Worm (Caenorhabditis elegans) whole organism, L1 larva: Measurements from ENCODE around the gene K01D12.20.
A peak's percentile ranks its signal among the peaks of the same experiment; 100 is the strongest.

Experiments used
- ceh-8 ChIP-seq: fragments of 200-800 bp; sonication (Bioruptor generic); optimal IDR thresholded peaks from 2 replicates; lab custom pipeline; 2018; ENCODE audit warnings: mild to moderate bottlenecking, missing genetic modification characterization, moderate library complexity, missing compliant biosample characterization
- dsc-1 ChIP-seq: sonication (generic microtip); optimal IDR thresholded peaks from 2 replicates; lab custom pipeline; 2016; ENCODE audit warnings: mild to moderate bottlenecking, missing genetic modification characterization, missing compliant biosample characterization
- efl-1 ChIP-seq, 4 experiments: fragments of 150-350 bp; optimal IDR thresholded peaks in 3 of 4; peaks in 1 of 4; 1 replicate in 1 of 4; 2 replicates in 3 of 4; lab custom pipeline; 2014; ENCODE audit warnings: missing biosample characterization in 2 of 4, missing genetic modification characterization in 2 of 4, missing genetic modification reagents in 2 of 4
- egl-27 ChIP-seq, 2 experiments: fragments of 150-350 bp in 1 of 2; sonication (generic microtip); optimal IDR thresholded peaks; 3 replicates each; lab custom pipeline; 2017 to 2018; ENCODE audit warnings: missing biosample characterization in 2 of 2, missing genetic modification characterization in 2 of 2, missing genetic modification reagents in 2 of 2
- elt-2 ChIP-seq: sonication (generic microtip); optimal IDR thresholded peaks from 2 replicates; lab custom pipeline; 2016; ENCODE audit warnings: missing genetic modification characterization, mild to moderate bottlenecking, inconsistent platforms, missing compliant biosample characterization, missing genetic modification reagents
- fkh-10 ChIP-seq: sonication (generic microtip); optimal IDR thresholded peaks from 2 replicates; lab custom pipeline; 2017; ENCODE audit warnings: missing biosample characterization, missing genetic modification reagents, missing genetic modification characterization
- fkh-4 ChIP-seq: sonication (generic microtip); optimal IDR thresholded peaks from 2 replicates; lab custom pipeline; 2016; ENCODE audit warnings: missing compliant biosample characterization, missing genetic modification characterization, borderline replicate concordance
- fos-1 ChIP-seq: fragments of 150-350 bp; optimal IDR thresholded peaks from 2 replicates; lab custom pipeline; 2014; ENCODE audit warnings: missing biosample characterization, missing genetic modification characterization
- hlh-17 ChIP-seq: fragments of 200-800 bp; sonication (Bioruptor generic); optimal IDR thresholded peaks from 2 replicates; lab custom pipeline; 2018; ENCODE audit warnings: missing genetic modification characterization, mild to moderate bottlenecking, missing compliant biosample characterization, moderate library complexity, borderline replicate concordance
- hlh-4 ChIP-seq: sonication (generic microtip); optimal IDR thresholded peaks from 2 replicates; lab custom pipeline; 2016; ENCODE audit warnings: mild to moderate bottlenecking, missing genetic modification characterization, missing compliant biosample characterization
- lin-14 ChIP-seq: fragments of 200-800 bp; sonication (Bioruptor generic); optimal IDR thresholded peaks from 2 replicates; lab custom pipeline; 2018; ENCODE audit warnings: mild to moderate bottlenecking, missing genetic modification characterization, moderate library complexity, missing compliant biosample characterization
- lin-35 ChIP-seq, 2 experiments: fragments of 150-350 bp; optimal IDR thresholded peaks; 2 replicates each; lab custom pipeline; 2014; ENCODE audit warnings: missing biosample characterization in 2 of 2, missing genetic modification characterization in 2 of 2, missing genetic modification reagents in 2 of 2
- lsy-2 ChIP-seq, 2 experiments: fragments of 150-350 bp; optimal IDR thresholded peaks; 2 replicates each; lab custom pipeline; 2014; ENCODE audit warnings: missing biosample characterization in 2 of 2, missing genetic modification characterization in 2 of 2
- mdl-1 ChIP-seq, 2 experiments: fragments of 150-350 bp; optimal IDR thresholded peaks; 2 replicates each; lab custom pipeline; 2014 to 2017; ENCODE audit warnings: missing biosample characterization in 2 of 2, missing genetic modification characterization in 2 of 2, inconsistent platforms in 1 of 2
- mef-2 ChIP-seq: fragments of 150-350 bp; optimal IDR thresholded peaks from 2 replicates; lab custom pipeline; 2014; ENCODE audit warnings: missing biosample characterization, missing genetic modification characterization
- mep-1 ChIP-seq: fragments of 150-350 bp; optimal IDR thresholded peaks from 2 replicates; lab custom pipeline; 2014; ENCODE audit warnings: missing biosample characterization, missing genetic modification characterization
- nhr-11 ChIP-seq: fragments of 150-350 bp; optimal IDR thresholded peaks from 2 replicates; lab custom pipeline; 2014; ENCODE audit warnings: missing biosample characterization, missing genetic modification characterization
- nhr-20 ChIP-seq: sonication (generic microtip); optimal IDR thresholded peaks from 2 replicates; lab custom pipeline; 2016; ENCODE audit warnings: mild to moderate bottlenecking, missing genetic modification characterization, missing compliant biosample characterization
- nhr-28 ChIP-seq: fragments of 150-350 bp; optimal IDR thresholded peaks from 2 replicates; lab custom pipeline; 2014; ENCODE audit warnings: missing biosample characterization, missing genetic modification characterization
- nhr-47 ChIP-seq: sonication (generic microtip); optimal IDR thresholded peaks from 2 replicates; lab custom pipeline; 2016; ENCODE audit warnings: mild to moderate bottlenecking, missing genetic modification characterization, moderate library complexity, missing compliant biosample characterization
- nhr-71 ChIP-seq: sonication (generic microtip); optimal IDR thresholded peaks from 2 replicates; lab custom pipeline; 2016; ENCODE audit warnings: mild to moderate bottlenecking, missing genetic modification characterization, moderate library complexity, missing compliant biosample characterization
- nhr-76 ChIP-seq: sonication (generic microtip); optimal IDR thresholded peaks from 2 replicates; lab custom pipeline; 2017; ENCODE audit warnings: missing biosample characterization, missing genetic modification characterization
- nhr-85 ChIP-seq: sonication (generic microtip); peaks from one replicate; lab custom pipeline; 2016; ENCODE audit warnings: missing genetic modification characterization, inconsistent platforms, missing compliant biosample characterization
- pax-3 ChIP-seq: fragments of 200-800 bp; sonication (Bioruptor generic); optimal IDR thresholded peaks from 2 replicates; lab custom pipeline; 2018; ENCODE audit warnings: mild to moderate bottlenecking, missing genetic modification characterization, moderate library complexity, missing compliant biosample characterization
- pqm-1 ChIP-seq: sonication (generic microtip); optimal IDR thresholded peaks from 3 replicates; lab custom pipeline; 2017; ENCODE audit warnings: missing biosample characterization, missing genetic modification characterization
- snu-23 ChIP-seq: sonication (generic microtip); optimal IDR thresholded peaks from 2 replicates; lab custom pipeline; 2016; ENCODE audit warnings: missing genetic modification characterization, missing compliant biosample characterization
- sox-4 ChIP-seq: sonication (generic microtip); optimal IDR thresholded peaks from 2 replicates; lab custom pipeline; 2016; ENCODE audit warnings: missing genetic modification characterization, missing compliant biosample characterization
- tlp-1 ChIP-seq: fragments of 150-350 bp; optimal IDR thresholded peaks from 2 replicates; lab custom pipeline; 2014; ENCODE audit warnings: missing biosample characterization, missing genetic modification characterization
- unc-98 ChIP-seq: fragments of 200-800 bp; sonication (Bioruptor generic); IDR thresholded peaks from 2 replicates; pipeline ENCODE4 v1.3.6; 2022; ENCODE audit warnings: missing genetic modification characterization, missing compliant biosample characterization
- vab-15 ChIP-seq: sonication (generic microtip); optimal IDR thresholded peaks from 2 replicates; lab custom pipeline; 2017; ENCODE audit warnings: missing genotype, mild to moderate bottlenecking, missing genetic modification characterization, missing compliant biosample characterization
- zag-1 ChIP-seq: fragments of 150-350 bp; optimal IDR thresholded peaks from 2 replicates; lab custom pipeline; 2014; ENCODE audit warnings: missing biosample characterization, missing genetic modification characterization
- ztf-4 ChIP-seq: fragments of 150-350 bp; optimal IDR thresholded peaks from 2 replicates; lab custom pipeline; 2014; ENCODE audit warnings: missing biosample characterization, missing genetic modification characterization

K01D12.20 gene

DNA sequence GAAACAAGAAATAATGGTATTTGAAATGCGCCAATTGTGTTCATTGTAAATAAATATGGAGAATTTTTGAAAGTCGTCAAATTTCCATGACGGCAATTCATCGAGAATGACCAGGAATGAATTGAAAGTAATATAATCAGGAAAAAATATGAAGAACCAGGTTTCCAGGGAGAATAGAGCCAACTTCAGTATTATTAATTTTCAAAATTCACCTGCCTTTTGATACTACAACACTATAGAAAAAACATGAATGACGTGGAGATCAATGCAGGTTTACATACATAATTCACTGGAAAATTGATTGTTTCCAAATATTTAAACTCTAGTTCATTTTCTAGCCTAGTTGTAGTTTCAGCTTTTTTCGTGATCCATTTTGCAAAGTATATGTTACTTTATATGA lies 33.1 kb upstream of the K01D12.20 start, which contains the start of gene srh-25:
srh-25 (minus strand) TSS at position 101 of the 400 bp plus-strand sequence.
- TF ChIP-seq hlh-4 (tag; lab: Kevin White, UChicago), result peak; percentile 60
- TF ChIP-seq zag-1 (tag; lab: Kevin White, UChicago), result no peak

DNA sequence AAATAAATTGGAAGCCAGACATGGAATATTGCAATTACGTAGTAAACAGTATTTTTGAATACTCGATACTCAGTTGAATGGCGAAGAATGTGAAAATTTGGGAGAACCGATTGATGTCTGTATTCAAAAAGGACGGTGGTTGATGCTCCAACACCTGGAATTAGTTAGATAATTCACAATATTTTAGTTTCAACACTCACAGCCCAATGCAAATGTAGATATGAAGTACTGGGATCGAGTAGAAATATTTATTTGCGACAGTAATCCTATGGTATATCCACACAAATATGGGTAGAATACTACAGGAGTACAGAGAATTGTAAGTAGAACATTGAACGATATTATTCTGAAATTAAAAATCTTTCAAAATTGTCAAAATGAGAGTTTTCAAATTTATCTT lies 32.5 kb upstream of the K01D12.20 start:
- TF ChIP-seq egl-27 (tag; optimal IDR thresholded peaks at IDR 0.05; lab: Kevin White, UChicago), result no peak
- TF ChIP-seq ztf-4, result no peak
- TF ChIP-seq zag-1 (tag; lab: Kevin White, UChicago), result no peak
- no peak for TF ChIP-seq nhr-20 (tag; lab: Kevin White, UChicago)
- no peak for TF ChIP-seq mdl-1 (tag; optimal IDR thresholded peaks at IDR 0.05; lab: Kevin White, UChicago)
- no peak for TF ChIP-seq lin-14 (GFP tag; lab: Kevin White, UChicago)
- no peak for TF ChIP-seq nhr-11
- TF ChIP-seq elt-2 (tag; lab: Kevin White, UChicago), result no peak
- no peak for TF ChIP-seq pqm-1
- no peak for TF ChIP-seq hlh-17 (GFP tag; lab: Kevin White, UChicago)
- no peak for TF ChIP-seq efl-1 (optimal IDR thresholded peaks at IDR 0.05; lab: Kevin White, UChicago)
- no peak for TF ChIP-seq efl-1 (GFP tag; optimal IDR thresholded peaks at IDR 0.05 in 1 of 2; lab: Kevin White, UChicago)
- no peak for TF ChIP-seq lsy-2 (tag; optimal IDR thresholded peaks at IDR 0.05; lab: Kevin White, UChicago)
- no peak for TF ChIP-seq nhr-71 (tag; lab: Kevin White, UChicago)
- no peak for TF ChIP-seq fkh-10
- no peak for TF ChIP-seq nhr-76 (tag; lab: Kevin White, UChicago)
- no peak for TF ChIP-seq nhr-85 (tag; lab: Kevin White, UChicago)
- TF ChIP-seq, all 84 proteins: peak for 0

DNA sequence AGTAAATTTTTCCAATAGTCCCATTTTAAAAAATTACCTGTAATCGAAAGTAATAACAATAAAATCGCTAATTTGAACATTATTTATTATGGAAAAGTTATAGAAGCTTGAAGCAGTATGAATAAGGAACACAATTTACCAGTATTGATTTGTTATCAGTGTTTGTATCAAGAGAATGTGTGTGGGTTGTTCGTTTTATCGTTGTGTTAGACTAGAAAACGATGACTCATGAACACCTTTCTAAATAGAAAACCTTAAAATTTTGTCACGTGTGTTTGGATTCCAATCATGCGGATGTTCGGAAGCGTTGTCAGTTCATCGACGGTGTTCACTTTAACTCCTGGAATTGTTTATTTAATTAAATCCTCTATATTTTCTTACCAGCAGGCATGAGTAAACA lies 31.5 kb upstream of the K01D12.20 start, which contains the start of gene C54D10.13:
C54D10.13 (minus strand) TSS at position 179 of the 400 bp plus-strand sequence.
- TF ChIP-seq sox-4 (tag; lab: Kevin White, UChicago), result no peak
- TF ChIP-seq vab-15 (tag; lab: Kevin White, UChicago), result no peak

DNA sequence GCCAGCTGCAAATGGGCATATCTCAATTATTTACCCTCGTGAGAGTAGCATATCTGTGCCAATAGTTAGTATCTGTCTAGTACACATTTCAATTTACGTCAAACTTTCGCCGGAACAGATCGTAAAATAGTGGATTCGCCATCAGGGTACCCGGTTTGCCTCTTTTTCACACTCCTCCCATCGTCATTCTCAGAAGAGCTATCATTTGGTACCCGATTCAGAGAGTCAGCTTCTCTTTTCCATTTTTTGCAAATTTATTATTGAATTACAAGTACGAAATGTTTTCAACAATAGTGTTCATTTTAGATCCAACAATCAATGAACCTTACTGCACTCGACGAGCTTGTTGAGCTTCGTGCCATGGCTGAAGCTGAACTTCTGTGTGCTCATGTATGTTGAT lies 28.4 kb upstream of the K01D12.20 start, which contains the start of gene C54D10.5:
C54D10.5 (plus strand) TSS at position 301 of the 400 bp plus-strand sequence.
- TF ChIP-seq tlp-1 (tag; lab: Kevin White, UChicago), result no peak
- no peak for TF ChIP-seq hlh-4 (tag; lab: Kevin White, UChicago)
- TF ChIP-seq elt-2 (tag; lab: Kevin White, UChicago), result no peak
- TF ChIP-seq nhr-28 (tag; lab: Kevin White, UChicago), result no peak
- TF ChIP-seq ceh-8 (GFP tag; lab: Kevin White, UChicago), result no peak
- TF ChIP-seq unc-98 (GFP tag; lab: Robert Waterston, UW), result no peak
- TF ChIP-seq snu-23 (GFP tag; lab: Kevin White, UChicago), result no peak
- TF ChIP-seq mef-2 (tag; lab: Kevin White, UChicago), result no peak
- TF ChIP-seq lin-35 (GFP tag; optimal IDR thresholded peaks at IDR 0.05; lab: Kevin White, UChicago), result no peak
- no peak for TF ChIP-seq hlh-17 (GFP tag; lab: Kevin White, UChicago)

DNA sequence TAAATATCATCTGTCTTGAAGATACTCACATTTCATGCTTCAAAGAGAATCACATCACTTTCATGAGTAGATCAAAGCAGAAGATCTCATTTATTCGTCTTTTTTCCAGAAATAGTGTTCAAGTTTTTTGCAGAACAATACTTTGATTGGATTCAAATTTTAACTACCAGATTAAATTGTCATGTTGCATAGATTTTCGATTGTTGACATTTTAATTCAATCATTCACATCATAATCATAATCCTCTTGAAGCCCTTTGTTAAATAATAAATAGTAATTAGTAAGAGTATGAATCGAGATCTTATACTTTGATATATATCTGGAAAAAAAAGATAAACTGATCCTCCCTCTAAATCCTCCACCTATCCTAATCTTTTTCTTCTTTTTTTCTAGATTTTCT lies 27.2 kb upstream of the K01D12.20 start:
- TF ChIP-seq fkh-4 (tag; lab: Kevin White, UChicago) (no peak), fos-1 (tag; lab: Kevin White, UChicago) (no peak), nhr-47 (no peak), mep-1 (tag; lab: Kevin White, UChicago) (no peak), pax-3 (tag; lab: Kevin White, UChicago) (peak; percentile 70), dsc-1 (tag; lab: Kevin White, UChicago) (peak; percentile 51), hlh-4 (tag; lab: Kevin White, UChicago) (no peak)
